Fruit fly (Drosophila melanogaster): ENCODE measurements around the gene comm2.

comm2 gene

dm6 chr3L:15717519-15717918 is 17.9 kb upstream of the comm2 start, which contains the start of gene CG42570:
Gene CG42570, plus strand, starts transcription at chr3L:15717819.
- no peak for TF ChIP-seq ttk (optimal IDR thresholded peaks at IDR 0.05)
- no peak for TF ChIP-seq psq (optimal IDR thresholded peaks at IDR 0.05)
- TF ChIP-seq insv (optimal IDR thresholded peaks at IDR 0.05) = no peak
- TF ChIP-seq Sin3A (optimal IDR thresholded peaks at IDR 0.05) = no peak
- TF ChIP-seq h (optimal IDR thresholded peaks at IDR 0.05) = no peak
- no peak for TF ChIP-seq Myc (optimal IDR thresholded peaks at IDR 0.05)

dm6 chr3L:15715788-15716503 is 16.3 kb upstream of the comm2 start, which contains the start of gene CG42571:
Gene CG42571, plus strand, starts transcription at chr3L:15716453.
- no peak for TF ChIP-seq ttk (optimal IDR thresholded peaks at IDR 0.05)
- no peak for TF ChIP-seq Sin3A (optimal IDR thresholded peaks at IDR 0.05)
- TF ChIP-seq psq (optimal IDR thresholded peaks at IDR 0.05) = no peak
- no peak for TF ChIP-seq Myc (optimal IDR thresholded peaks at IDR 0.05)
- no peak for TF ChIP-seq insv (optimal IDR thresholded peaks at IDR 0.05)
- no peak for TF ChIP-seq h (optimal IDR thresholded peaks at IDR 0.05)

dm6 chr3L:15713932-15714492 is 14.4 kb upstream of the comm2 start:
- TF ChIP-seq h (optimal IDR thresholded peaks at IDR 0.05) (no peak), ttk (optimal IDR thresholded peaks at IDR 0.05) (no peak), Sin3A (optimal IDR thresholded peaks at IDR 0.05) (no peak), Myc (optimal IDR thresholded peaks at IDR 0.05) (no peak), psq (optimal IDR thresholded peaks at IDR 0.05) (no peak), insv (optimal IDR thresholded peaks at IDR 0.05) (no peak)

- TF ChIP-seq h (optimal IDR thresholded peaks at IDR 0.05) = no peak
- TF ChIP-seq psq (optimal IDR thresholded peaks at IDR 0.05) = no peak
- no peak for TF ChIP-seq Myc (optimal IDR thresholded peaks at IDR 0.05)
- TF ChIP-seq ttk (optimal IDR thresholded peaks at IDR 0.05) = no peak
- TF ChIP-seq Sin3A (optimal IDR thresholded peaks at IDR 0.05) = no peak
- no peak for TF ChIP-seq insv (optimal IDR thresholded peaks at IDR 0.05)
These were observed 12.4 kb upstream of the comm2 start for dm6 chr3L:15712063-15712462.

dm6 chr3L:15711164-15711563 is 11.5 kb upstream of the comm2 start:
- TF ChIP-seq ttk (optimal IDR thresholded peaks at IDR 0.05) (no peak), Myc (optimal IDR thresholded peaks at IDR 0.05) (no peak), insv (optimal IDR thresholded peaks at IDR 0.05) (no peak), Sin3A (optimal IDR thresholded peaks at IDR 0.05) (no peak), psq (optimal IDR thresholded peaks at IDR 0.05) (no peak), h (optimal IDR thresholded peaks at IDR 0.05) (no peak)

- TF ChIP-seq psq (optimal IDR thresholded peaks at IDR 0.05) (no peak), Myc (optimal IDR thresholded peaks at IDR 0.05) (no peak), Sin3A (optimal IDR thresholded peaks at IDR 0.05) (no peak), ttk (optimal IDR thresholded peaks at IDR 0.05) (no peak), insv (optimal IDR thresholded peaks at IDR 0.05) (no peak), h (optimal IDR thresholded peaks at IDR 0.05) (no peak)
These were observed 10.5 kb upstream of the comm2 start for dm6 chr3L:15710125-15710524.

- no peak for TF ChIP-seq h (optimal IDR thresholded peaks at IDR 0.05)
- no peak for TF ChIP-seq ttk (optimal IDR thresholded peaks at IDR 0.05)
- no peak for TF ChIP-seq psq (optimal IDR thresholded peaks at IDR 0.05)
- no peak for TF ChIP-seq Myc (optimal IDR thresholded peaks at IDR 0.05)
- TF ChIP-seq insv (optimal IDR thresholded peaks at IDR 0.05) = no peak
- no peak for TF ChIP-seq Sin3A (optimal IDR thresholded peaks at IDR 0.05)
These were observed 8.9 kb upstream of the comm2 start for dm6 chr3L:15708579-15708978.

dm6 chr3L:15708158-15708557 is 8.5 kb upstream of the comm2 start:
- TF ChIP-seq h (optimal IDR thresholded peaks at IDR 0.05) = no peak
- no peak for TF ChIP-seq Myc (optimal IDR thresholded peaks at IDR 0.05)
- no peak for TF ChIP-seq psq (optimal IDR thresholded peaks at IDR 0.05)
- TF ChIP-seq ttk (optimal IDR thresholded peaks at IDR 0.05) = no peak
- no peak for TF ChIP-seq Sin3A (optimal IDR thresholded peaks at IDR 0.05)
- no peak for TF ChIP-seq insv (optimal IDR thresholded peaks at IDR 0.05)

- no peak for TF ChIP-seq insv (optimal IDR thresholded peaks at IDR 0.05)
- no peak for TF ChIP-seq Sin3A (optimal IDR thresholded peaks at IDR 0.05)
- no peak for TF ChIP-seq h (optimal IDR thresholded peaks at IDR 0.05)
- TF ChIP-seq psq (optimal IDR thresholded peaks at IDR 0.05) = no peak
These were observed 6.5 kb upstream of the comm2 start for dm6 chr3L:15706199-15706598.

dm6 chr3L:15704250-15704985 is 4.8 kb upstream of the comm2 start:
- TF ChIP-seq ttk (optimal IDR thresholded peaks at IDR 0.05) (no peak), Myc (optimal IDR thresholded peaks at IDR 0.05) (no peak), insv (optimal IDR thresholded peaks at IDR 0.05) (no peak), Sin3A (optimal IDR thresholded peaks at IDR 0.05) (no peak), h (optimal IDR thresholded peaks at IDR 0.05) (no peak), psq (optimal IDR thresholded peaks at IDR 0.05) (no peak)

dm6 chr3L:15703330-15704119 is 3.9 kb upstream of the comm2 start:
- TF ChIP-seq insv (optimal IDR thresholded peaks at IDR 0.05) (no peak), ttk (optimal IDR thresholded peaks at IDR 0.05) (no peak), Sin3A (optimal IDR thresholded peaks at IDR 0.05) (no peak), psq (optimal IDR thresholded peaks at IDR 0.05) (no peak), Myc (optimal IDR thresholded peaks at IDR 0.05) (no peak), h (optimal IDR thresholded peaks at IDR 0.05) (no peak)
